Fruit fly (Drosophila melanogaster) ovary, adult (tissue): Measurements from ENCODE around the gene ND-20.

ENCODE experiments used
- CG17801 ChIP-seq: fragments of 200-800 bp; optimal IDR thresholded peaks from 2 replicates; lab custom pipeline; 2019; ENCODE audit warnings: missing biosample characterization, mild to moderate bottlenecking, missing genetic modification characterization, moderate library complexity; ENCODE audit not compliant: partially characterized antibody

ND-20 gene

dm6 chrX:15969577-15969976, 17.0 kb downstream of the ND-20 start:
- no peak for TF ChIP-seq CG17801 (GFP tag; lab: Kevin White, UChicago)

dm6 chrX:15950056-15950455, 36.6 kb downstream of the ND-20 start:
- TF ChIP-seq CG17801 (GFP tag; lab: Kevin White, UChicago): no peak

- TF ChIP-seq CG17801 (GFP tag; lab: Kevin White, UChicago): no peak
These were observed 41.8 kb downstream of the ND-20 start, which contains the start of gene Rrp47 for dm6 chrX:15944735-15945323. Rrp47 (plus strand) TSS chrX:15944897.

dm6 chrX:15941527-15941926, 45.1 kb downstream of the ND-20 start:
- TF ChIP-seq CG17801 (GFP tag; lab: Kevin White, UChicago): no peak

- no peak for TF ChIP-seq CG17801 (GFP tag; lab: Kevin White, UChicago)
These were observed 45.7 kb downstream of the ND-20 start, which contains the start of gene CG8924 for dm6 chrX:15940956-15941246. CG8924 (plus strand) TSS chrX:15941077.

dm6 chrX:15940105-15940955, 46.3 kb downstream of the ND-20 start, which contains the start of gene Stim:
Stim (minus strand) TSS chrX:15940451.
- no peak for TF ChIP-seq CG17801 (GFP tag; lab: Kevin White, UChicago)
